Worm (Caenorhabditis elegans) whole organism, young adult: ENCODE data around the gene dph-2.
A peak's percentile ranks its signal among the peaks of the same experiment; 100 is the strongest.

Experiments
- B0336.3 ChIP-seq: fragments of 200-800 bp; sonication (Bioruptor generic); IDR thresholded peaks from 2 replicates; pipeline ENCODE4 v1.3.6; 2022; ENCODE audit warnings: missing genetic modification characterization, missing compliant biosample characterization
- F37B4.10 ChIP-seq: fragments of 200-800 bp; sonication (Bioruptor generic); IDR thresholded peaks from 2 replicates; pipeline ENCODE4 v1.3.6; 2022; ENCODE audit warnings: missing genetic modification characterization, missing compliant biosample characterization
- F49E8.2 ChIP-seq: sonication (generic microtip); optimal IDR thresholded peaks from 3 replicates; lab custom pipeline; 2017; ENCODE audit warnings: missing genetic modification characterization, mild to moderate bottlenecking, missing compliant biosample characterization, antibody characterized with exemption, moderate library complexity; ENCODE audit not compliant: insufficient read depth
- F57A8.1 ChIP-seq: fragments of 200-800 bp; sonication (Bioruptor generic); optimal IDR thresholded peaks from 2 replicates; lab custom pipeline; 2018; ENCODE audit warnings: mild to moderate bottlenecking, missing genetic modification characterization, moderate library complexity, missing compliant biosample characterization
- T26A5.8 ChIP-seq: sonication (generic microtip); optimal IDR thresholded peaks from 2 replicates; lab custom pipeline; 2016; ENCODE audit warnings: missing genetic modification characterization, missing compliant biosample characterization
- Y56A3A.18 ChIP-seq: fragments of 200-800 bp; sonication (Bioruptor generic); IDR thresholded peaks from 2 replicates; pipeline ENCODE4 v1.3.6; 2022; ENCODE audit warnings: missing genetic modification reagents, missing genetic modification characterization, missing compliant biosample characterization
- Y95B8A.8 ChIP-seq: fragments of 200-800 bp; sonication (Bioruptor generic); IDR thresholded peaks from 2 replicates; pipeline ENCODE4 v1.3.6; 2022; ENCODE audit warnings: missing genetic modification reagents, missing genetic modification characterization, missing compliant biosample characterization
- akir-1 ChIP-seq: fragments of 200-800 bp; sonication (Bioruptor generic); optimal IDR thresholded peaks from 2 replicates; lab custom pipeline; 2018; ENCODE audit warnings: mild to moderate bottlenecking, missing genetic modification characterization, moderate library complexity, missing compliant biosample characterization
- ama-1 ChIP-seq, 3 experiments: fragments of 150-350 bp in 1 of 3; sonication (generic microtip) in 2 of 3; optimal IDR thresholded peaks; 2 replicates each; lab custom pipeline; 2014 to 2018; ENCODE audit warnings: missing biosample characterization in 2 of 3, missing genetic modification characterization in 2 of 3, missing genetic modification reagents in 2 of 3
- attf-6 ChIP-seq: fragments of 200-800 bp; sonication (Bioruptor generic); IDR thresholded peaks from 2 replicates; pipeline ENCODE4 v1.3.6; 2022; ENCODE audit warnings: missing genetic modification reagents, missing genetic modification characterization, missing compliant biosample characterization
- ccch-3 ChIP-seq: fragments of 200-800 bp; sonication (Bioruptor generic); optimal IDR thresholded peaks from 2 replicates; lab custom pipeline; 2018; ENCODE audit warnings: mild to moderate bottlenecking, missing genetic modification characterization, missing compliant biosample characterization
- ceh-91 ChIP-seq: fragments of 200-800 bp; sonication (Bioruptor generic); IDR thresholded peaks from 2 replicates; pipeline ENCODE4 v1.3.6; 2022; ENCODE audit warnings: missing genetic modification reagents, missing genetic modification characterization, missing compliant biosample characterization
- chd-7 ChIP-seq: sonication (generic microtip); optimal IDR thresholded peaks from 2 replicates; lab custom pipeline; 2016; ENCODE audit warnings: mild to moderate bottlenecking, missing genetic modification characterization, moderate library complexity, missing compliant biosample characterization
- ekl-4 ChIP-seq: fragments of 200-800 bp; sonication (Bioruptor generic); IDR thresholded peaks from 2 replicates; pipeline ENCODE4 v1.3.6; 2022; ENCODE audit warnings: missing genetic modification reagents, missing genetic modification characterization, missing compliant biosample characterization
- ets-4 ChIP-seq: fragments of 200-800 bp; sonication (Bioruptor generic); optimal IDR thresholded peaks from 2 replicates; lab custom pipeline; 2018; ENCODE audit warnings: mild to moderate bottlenecking, missing genetic modification characterization, missing compliant biosample characterization
- hlh-26 ChIP-seq: fragments of 200-800 bp; sonication (Bioruptor generic); conservative IDR thresholded peaks from 2 replicates; pipeline ENCODE4 v1.3.6; 2022; ENCODE audit warnings: missing genetic modification reagents, missing genetic modification characterization, missing compliant biosample characterization
- hrde-1 ChIP-seq: sonication (generic microtip); optimal IDR thresholded peaks from 2 replicates; lab custom pipeline; 2016; ENCODE audit warnings: missing genetic modification characterization, mild to moderate bottlenecking, missing compliant biosample characterization, moderate library complexity, missing genotype, missing genetic modification reagents, borderline replicate concordance
- lin-26 ChIP-seq: fragments of 200-800 bp; sonication (Bioruptor generic); IDR thresholded peaks from 2 replicates; pipeline ENCODE4 v1.3.6; 2022; ENCODE audit warnings: missing genetic modification reagents, missing genetic modification characterization, missing compliant biosample characterization
- lsl-1 ChIP-seq: fragments of 200-800 bp; sonication (Bioruptor generic); optimal IDR thresholded peaks from 2 replicates; lab custom pipeline; 2018; ENCODE audit warnings: mild to moderate bottlenecking, missing genetic modification characterization, moderate library complexity, missing compliant biosample characterization
- madf-3 ChIP-seq: fragments of 200-800 bp; sonication (Bioruptor generic); IDR thresholded peaks from 2 replicates; pipeline ENCODE4 v1.3.6; 2022; ENCODE audit warnings: missing genetic modification reagents, missing genetic modification characterization, missing compliant biosample characterization
- madf-8 ChIP-seq: fragments of 200-800 bp; sonication (Bioruptor generic); conservative IDR thresholded peaks from 2 replicates; pipeline ENCODE4 v1.3.6; 2022; ENCODE audit warnings: missing genetic modification reagents, missing genetic modification characterization, missing compliant biosample characterization
- mcd-1 ChIP-seq: fragments of 200-800 bp; sonication (Bioruptor generic); IDR thresholded peaks from 2 replicates; pipeline ENCODE4 v1.3.6; 2022; ENCODE audit warnings: missing genetic modification reagents, missing genetic modification characterization, missing compliant biosample characterization
- nfya-2 ChIP-seq: fragments of 200-800 bp; sonication (Bioruptor generic); IDR thresholded peaks from 2 replicates; pipeline ENCODE4 v1.3.6; 2022; ENCODE audit warnings: missing genetic modification reagents, missing genetic modification characterization, missing compliant biosample characterization
- nfyb-1 ChIP-seq: fragments of 200-800 bp; sonication (Bioruptor generic); IDR thresholded peaks from 2 replicates; pipeline ENCODE4 v1.3.6; 2022; ENCODE audit warnings: missing genetic modification reagents, missing genetic modification characterization, missing compliant biosample characterization
- nhr-179 ChIP-seq: sonication (generic microtip); optimal IDR thresholded peaks from 2 replicates; lab custom pipeline; 2016; ENCODE audit warnings: mild to moderate bottlenecking, missing genetic modification characterization, missing compliant biosample characterization
- nhr-80 ChIP-seq: sonication (generic microtip); optimal IDR thresholded peaks from 2 replicates; lab custom pipeline; 2016; ENCODE audit warnings: missing genetic modification characterization, missing compliant biosample characterization
- rcor-1 ChIP-seq: fragments of 200-800 bp; sonication (Bioruptor generic); IDR thresholded peaks from 2 replicates; pipeline ENCODE4 v1.3.6; 2022; ENCODE audit warnings: missing genetic modification reagents, missing genetic modification characterization, missing compliant biosample characterization
- sdz-38 ChIP-seq: sonication (generic microtip); optimal IDR thresholded peaks from 2 replicates; lab custom pipeline; 2016; ENCODE audit warnings: missing genotype, missing genetic modification characterization, missing compliant biosample characterization
- snpc-1.1 ChIP-seq: sonication (generic microtip); optimal IDR thresholded peaks from 2 replicates; lab custom pipeline; 2017; ENCODE audit warnings: missing genetic modification characterization, mild to moderate bottlenecking, missing compliant biosample characterization, antibody characterized with exemption, moderate library complexity, missing genotype, missing genetic modification reagents; ENCODE audit not compliant: insufficient read depth
- snpc-3.4 ChIP-seq: sonication (generic microtip); optimal IDR thresholded peaks from 2 replicates; lab custom pipeline; 2017; ENCODE audit warnings: missing genetic modification characterization, mild to moderate bottlenecking, missing compliant biosample characterization, antibody characterized with exemption, moderate library complexity, missing genotype, missing genetic modification reagents
- tlf-1 ChIP-seq: fragments of 200-800 bp; sonication (Bioruptor generic); optimal IDR thresholded peaks from 2 replicates; lab custom pipeline; 2018; ENCODE audit warnings: mild to moderate bottlenecking, missing genetic modification characterization, missing compliant biosample characterization
- zfh-2 ChIP-seq: fragments of 200-800 bp; sonication (Bioruptor generic); conservative IDR thresholded peaks from 2 replicates; pipeline ENCODE4 v1.3.6; 2022; ENCODE audit warnings: missing genetic modification reagents, missing genetic modification characterization, missing compliant biosample characterization
- ztf-26 ChIP-seq: sonication (generic microtip); optimal IDR thresholded peaks from 2 replicates; lab custom pipeline; 2017; ENCODE audit warnings: missing genetic modification characterization, missing compliant biosample characterization
- ztf-6 ChIP-seq: fragments of 200-800 bp; sonication (Bioruptor generic); IDR thresholded peaks from 2 replicates; pipeline ENCODE4 v1.3.6; 2022; ENCODE audit warnings: missing genetic modification reagents, missing genetic modification characterization, missing compliant biosample characterization

Gene dph-2

DNA sequence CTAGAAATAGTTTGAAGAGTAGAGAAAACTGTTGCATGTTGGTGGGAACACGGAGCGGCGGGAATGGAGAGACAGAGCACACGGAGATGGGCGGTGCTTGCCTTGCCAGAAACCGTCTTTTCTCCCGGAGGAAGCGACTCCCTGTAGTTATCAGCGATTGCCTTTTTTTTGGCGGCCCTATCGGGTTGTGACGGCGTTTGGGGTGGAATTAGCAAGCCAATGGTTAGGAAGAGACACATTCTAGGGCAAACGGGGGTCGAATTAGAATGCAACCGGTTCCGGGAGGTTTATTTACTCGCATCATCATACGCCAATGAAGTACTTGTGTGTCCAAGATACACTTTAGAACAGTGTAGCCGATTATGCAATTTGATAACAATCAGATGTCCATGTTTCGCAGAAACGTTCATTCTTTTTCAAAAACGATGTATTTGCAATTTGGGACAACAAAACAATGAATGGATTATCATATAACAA lies 56.4 kb downstream of the dph-2 start, which contains the start of gene lact-3 (continued):
- TF ChIP-seq Y56A3A.18 (GFP tag; lab: Robert Waterston, UW) (peak; percentile 25; the same call in 1 of the 2 replicates), madf-3 (GFP tag; lab: Robert Waterston, UW) (peak; percentile 80; the same call in 1 of the 2 replicates), ekl-4 (GFP tag; lab: Robert Waterston, UW) (peak; percentile 71), rcor-1 (GFP tag; lab: Robert Waterston, UW) (0 out of 2 replicates have a peak, but pooled peaks have one; percentile 13), F57A8.1 (GFP tag; lab: Kevin White, UChicago) (no peak), zfh-2 (GFP tag; lab: Robert Waterston, UW) (0 out of 2 replicates have a peak, but pooled peaks have one; percentile 5), mcd-1 (GFP tag; lab: Robert Waterston, UW) (peak; percentile 43), akir-1 (GFP tag; lab: Kevin White, UChicago) (no peak), B0336.3 (peak; percentile 90), tlf-1 (GFP tag; lab: Kevin White, UChicago) (peak; percentile 13), snpc-3.4 (no peak), ceh-91 (GFP tag; lab: Robert Waterston, UW) (0 out of 2 replicates have a peak, but pooled peaks have one; percentile 16), hrde-1 (tag; lab: Kevin White, UChicago) (peak; percentile 80), ama-1 (optimal IDR thresholded peaks at IDR 0.05; lab: Kevin White, UChicago) (no peak), ama-1 (GFP tag; optimal IDR thresholded peaks at IDR 0.05; lab: Kevin White, UChicago) (peak in 1 of 2 experiments; percentile 34), attf-6 (GFP tag; lab: Robert Waterston, UW) (0 out of 2 replicates have a peak, but pooled peaks have one; percentile 29), nfyb-1 (GFP tag; lab: Robert Waterston, UW) (peak; percentile 63; the same call in 1 of the 2 replicates), lin-26 (GFP tag; lab: Robert Waterston, UW) (0 out of 2 replicates have a peak, but pooled peaks have one; percentile 59), T26A5.8 (tag; lab: Kevin White, UChicago) (no peak)

DNA sequence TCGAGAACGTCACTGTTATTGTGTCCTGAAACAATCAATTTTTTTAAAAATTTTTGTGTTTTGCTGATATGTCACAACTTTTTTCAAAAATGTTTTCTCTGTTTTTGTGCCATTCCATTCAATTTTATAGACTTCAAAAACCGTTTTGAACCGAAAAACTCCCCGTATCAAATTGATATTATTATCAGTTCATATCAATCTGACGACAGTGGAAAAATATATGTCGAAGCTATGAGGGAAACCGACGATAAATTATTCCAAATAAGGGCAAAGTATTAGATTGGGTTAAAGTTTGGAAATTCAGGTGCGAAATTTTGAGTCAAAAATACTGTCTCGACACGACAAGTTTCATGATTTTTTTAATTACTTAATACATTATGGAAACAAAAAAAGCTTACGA lies 57.7 kb downstream of the dph-2 start:
- TF ChIP-seq hrde-1 (tag; lab: Kevin White, UChicago) (no peak), ztf-6 (GFP tag; lab: Robert Waterston, UW) (no peak), nhr-80 (tag; lab: Kevin White, UChicago) (peak; percentile 42), ztf-26 (tag; lab: Kevin White, UChicago) (no peak), nfya-2 (GFP tag; lab: Robert Waterston, UW) (no peak), F49E8.2 (tag; lab: Kevin White, UChicago) (no peak), snpc-1.1 (tag; lab: Kevin White, UChicago) (no peak), Y95B8A.8 (GFP tag; lab: Robert Waterston, UW) (no peak)

DNA sequence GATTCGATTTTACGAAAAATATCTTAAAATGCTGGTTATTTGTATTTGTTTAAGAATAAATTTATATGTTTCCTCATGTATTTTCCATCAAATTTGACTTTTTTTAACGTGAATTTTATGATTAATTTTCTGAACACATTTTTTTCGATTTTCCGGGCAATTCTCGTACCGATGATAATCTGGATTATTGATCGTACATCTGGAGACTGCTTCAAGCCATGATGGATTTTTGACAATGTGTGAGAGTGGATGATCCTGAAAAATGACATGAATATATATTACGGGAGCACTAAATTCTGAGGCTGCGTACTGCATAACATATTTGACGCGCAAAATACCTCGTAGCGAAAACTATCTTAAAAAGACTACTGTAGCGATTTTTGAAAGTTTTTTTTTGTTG lies 59.7 kb downstream of the dph-2 start:
- TF ChIP-seq hlh-26 (GFP tag; lab: Robert Waterston, UW) = no peak
- no peak for TF ChIP-seq zfh-2 (GFP tag; lab: Robert Waterston, UW)
- TF ChIP-seq chd-7 (tag; lab: Kevin White, UChicago) = no peak
- TF ChIP-seq madf-8 (GFP tag; lab: Robert Waterston, UW) = no peak
- no peak for TF ChIP-seq F49E8.2 (tag; lab: Kevin White, UChicago)
- no peak for TF ChIP-seq mcd-1 (GFP tag; lab: Robert Waterston, UW)
- TF ChIP-seq sdz-38 (tag; lab: Kevin White, UChicago) = no peak

DNA sequence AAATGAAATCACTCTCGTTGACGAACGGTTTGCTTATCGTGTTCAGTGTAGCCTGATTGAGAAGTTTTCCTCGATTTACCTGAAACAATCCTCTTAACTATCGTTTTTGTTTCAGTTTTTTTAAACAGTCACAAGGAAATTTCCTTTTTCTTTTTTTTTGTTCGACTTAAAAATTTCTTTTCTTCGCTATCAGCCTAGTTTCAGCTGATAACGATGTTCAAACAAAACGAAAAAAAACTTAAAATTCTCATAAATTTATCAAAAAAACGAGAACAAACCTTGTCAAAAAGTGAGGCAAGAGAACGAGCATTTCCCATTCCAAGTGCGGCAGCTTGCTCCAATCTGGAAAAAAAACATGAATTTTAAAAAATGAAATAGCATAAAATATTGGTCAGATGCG lies 60.5 kb downstream of the dph-2 start:
- TF ChIP-seq mcd-1 (GFP tag; lab: Robert Waterston, UW) (no peak), nhr-179 (tag; lab: Kevin White, UChicago) (no peak), F37B4.10 (GFP tag; lab: Robert Waterston, UW) (no peak), nhr-80 (tag; lab: Kevin White, UChicago) (peak; percentile 72), ccch-3 (GFP tag; lab: Kevin White, UChicago) (no peak), lsl-1 (GFP tag; lab: Kevin White, UChicago) (no peak), ets-4 (GFP tag; lab: Kevin White, UChicago) (no peak)
